Worm (Caenorhabditis elegans) whole organism, L4/young adult: ENCODE data around the gene nspc-18.

ENCODE experiments used
- W03F9.2 ChIP-seq: fragments of 150-350 bp; optimal IDR thresholded peaks from 2 replicates; lab custom pipeline; 2014; ENCODE audit warnings: missing biosample characterization, missing genetic modification characterization
- dao-5 ChIP-seq: sonication (generic microtip); optimal IDR thresholded peaks from 2 replicates; lab custom pipeline; 2016; ENCODE audit warnings: missing genotype, missing genetic modification characterization, moderate library complexity, missing compliant biosample characterization
- him-1 ChIP-seq: sonication (generic microtip); optimal IDR thresholded peaks from 2 replicates; lab custom pipeline; 2016; ENCODE audit warnings: missing genotype, missing genetic modification reagents, missing genetic modification characterization, missing compliant biosample characterization

DNA sequence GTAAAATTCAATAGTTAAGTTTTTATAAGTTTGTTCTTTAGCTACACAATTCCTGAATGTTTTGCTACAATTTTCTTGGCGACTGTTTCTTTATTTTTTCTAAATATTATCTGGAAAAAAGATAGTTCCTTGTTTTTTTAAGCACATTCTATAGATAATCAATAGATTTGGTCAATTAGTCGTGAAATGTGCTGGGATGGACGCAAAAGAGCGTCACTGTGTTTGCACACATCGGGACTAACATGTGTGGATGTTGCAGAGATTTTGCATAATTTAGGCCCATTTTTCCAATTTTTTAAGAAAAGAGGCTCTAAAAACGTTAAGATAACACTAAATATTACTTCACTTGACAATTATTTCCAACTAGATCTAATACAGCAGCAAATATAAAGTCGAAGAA lies 14.0 kb downstream of the nspc-18 start:
- TF ChIP-seq dao-5 (tag; lab: Kevin White, UChicago) (no peak), W03F9.2 (tag; lab: Kevin White, UChicago) (no peak), him-1 (tag; lab: Kevin White, UChicago) (no peak)
